Fruit fly (Drosophila melanogaster) whole organism, adult: Measurements from ENCODE around the gene CG8173.

Experiments used
- Mnt ChIP-seq: fragments of 200-800 bp; sonication (Bioruptor generic); optimal IDR thresholded peaks from 2 replicates; lab custom pipeline; 2016; ENCODE audit warnings: missing biosample characterization, mild to moderate bottlenecking, missing genetic modification characterization
- kay ChIP-seq: fragments of 200-800 bp; sonication (Bioruptor generic); peaks from one replicate; lab custom pipeline; 2016; ENCODE audit warnings: missing biosample characterization, missing genetic modification characterization, borderline replicate concordance
- ovo ChIP-seq: fragments of 200-800 bp; sonication (Bioruptor generic); optimal IDR thresholded peaks from 2 replicates; lab custom pipeline; 2016; ENCODE audit warnings: missing biosample characterization, missing genetic modification characterization

dm6 chrX:17726551-17727180, 17.2 kb upstream of the CG8173 start:
- TF ChIP-seq kay (GFP tag; lab: Kevin White, UChicago) = no peak
- TF ChIP-seq Mnt = no peak
- TF ChIP-seq ovo (GFP tag; lab: Kevin White, UChicago) = no peak
